Fruit fly (Drosophila melanogaster): ENCODE data around the gene Spn75F.

Spn75F gene

dm6 chr3L:19097665-19098082 is 31.8 kb downstream of the Spn75F start, which contains the start of the genes Naxd and CG14079 (continued):
- TF ChIP-seq lz (GFP tag; optimal IDR thresholded peaks at IDR 0.05) (peak; percentile 70), Eip93F (GFP tag; optimal IDR thresholded peaks at IDR 0.05) (peak; percentile 17), svp (GFP tag) (peak; percentile 75), spab (GFP tag; optimal IDR thresholded peaks at IDR 0.05) (no peak), fd85E (GFP tag; optimal IDR thresholded peaks at IDR 0.05) (no peak), CG11294 (GFP tag; IDR thresholded peaks at IDR 0.05) (peak; percentile 69; the same call in 1 of the 2 replicates), Hr38 (GFP tag; optimal IDR thresholded peaks at IDR 0.05) (no peak), CG6276 (GFP tag; optimal IDR thresholded peaks at IDR 0.05) (no peak)

dm6 chr3L:19097102-19097501 is 32.4 kb downstream of the Spn75F start:
- TF ChIP-seq pdm3 (GFP tag; optimal IDR thresholded peaks at IDR 0.05) (no peak), Smox (GFP tag; optimal IDR thresholded peaks at IDR 0.05) (no peak), CG7368 (GFP tag; optimal IDR thresholded peaks at IDR 0.05) (no peak), spab (GFP tag; optimal IDR thresholded peaks at IDR 0.05) (no peak), Sox14 (GFP tag; optimal IDR thresholded peaks at IDR 0.05) (no peak), CG15336 (GFP tag; IDR thresholded peaks at IDR 0.05) (no peak), OdsH (GFP tag; optimal IDR thresholded peaks at IDR 0.05) (no peak), Hr4 (GFP tag; optimal IDR thresholded peaks at IDR 0.05) (no peak), cyc (GFP tag; optimal IDR thresholded peaks at IDR 0.05) (no peak), CG10631 (GFP tag; optimal IDR thresholded peaks at IDR 0.05) (no peak), CG31627 (GFP tag; optimal IDR thresholded peaks at IDR 0.05) (no peak), fkh (GFP tag; optimal IDR thresholded peaks at IDR 0.05) (no peak), CG4318 (GFP tag; optimal IDR thresholded peaks at IDR 0.05) (no peak), CG6808 (GFP tag; optimal IDR thresholded peaks at IDR 0.05) (no peak), CG8632 (GFP tag; optimal IDR thresholded peaks at IDR 0.05) (no peak), CG3032 (tag; optimal IDR thresholded peaks at IDR 0.05) (no peak), CG6276 (GFP tag; optimal IDR thresholded peaks at IDR 0.05) (no peak)

DNA sequence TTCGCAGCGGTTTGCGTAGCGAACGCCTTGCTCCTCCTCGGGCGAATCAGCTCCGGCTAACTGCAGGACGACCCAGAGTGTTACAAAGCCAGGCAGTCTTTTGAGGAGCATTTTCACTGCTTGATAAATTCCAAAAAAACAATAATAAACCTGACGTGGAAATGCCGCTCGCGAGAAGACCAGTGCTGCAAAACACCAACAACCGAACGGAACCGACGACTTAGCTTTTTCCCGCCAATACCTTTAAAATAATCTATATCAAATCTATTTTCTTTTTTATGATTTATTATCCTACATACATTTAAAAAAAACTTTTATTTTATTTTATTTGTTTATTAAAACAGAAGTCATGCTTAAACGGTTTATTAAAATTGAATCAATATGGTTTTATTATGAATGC is 33.4 kb downstream of the Spn75F start, which contains the start of gene CNPYb:
Gene CNPYb (minus strand): TSS at position 186 of the 400 bp plus-strand sequence.
- TF ChIP-seq topi (GFP tag; optimal IDR thresholded peaks at IDR 0.05): no peak
- no peak for TF ChIP-seq Gug (GFP tag; IDR thresholded peaks at IDR 0.05)
- peak; percentile 29 for TF ChIP-seq esn (GFP tag; optimal IDR thresholded peaks at IDR 0.05)
- no peak for TF ChIP-seq achi (GFP tag; optimal IDR thresholded peaks at IDR 0.05)
- TF ChIP-seq CG6808 (GFP tag; optimal IDR thresholded peaks at IDR 0.05): no peak
- no peak for TF ChIP-seq Sox102F (GFP tag; optimal IDR thresholded peaks at IDR 0.05)
- no peak for TF ChIP-seq fd59A (GFP tag; optimal IDR thresholded peaks at IDR 0.05)
- TF ChIP-seq acj6 (GFP tag; optimal IDR thresholded peaks at IDR 0.05): no peak
- no peak for TF ChIP-seq CG31627 (GFP tag; optimal IDR thresholded peaks at IDR 0.05)
- TF ChIP-seq Sox14 (GFP tag; optimal IDR thresholded peaks at IDR 0.05): no peak
- no peak for TF ChIP-seq CG9139 (GFP tag; optimal IDR thresholded peaks at IDR 0.05)
- TF ChIP-seq CG11902 (GFP tag; optimal IDR thresholded peaks at IDR 0.05): no peak
- no peak for TF ChIP-seq vri (GFP tag; optimal IDR thresholded peaks at IDR 0.05)
- no peak for TF ChIP-seq Ets21C (GFP tag; optimal IDR thresholded peaks at IDR 0.05)
- TF ChIP-seq CG16779 (tag; optimal IDR thresholded peaks at IDR 0.05): no peak
- TF ChIP-seq Eip78C (GFP tag): peak; percentile 70
- no peak for TF ChIP-seq Hr39 (GFP tag; optimal IDR thresholded peaks at IDR 0.05)
- no peak for TF ChIP-seq Lpt (GFP tag; optimal IDR thresholded peaks at IDR 0.05)
- no peak for TF ChIP-seq CG4318 (GFP tag; optimal IDR thresholded peaks at IDR 0.05)
- TF ChIP-seq spab (GFP tag; optimal IDR thresholded peaks at IDR 0.05): no peak
- no peak for TF ChIP-seq OdsH (GFP tag; optimal IDR thresholded peaks at IDR 0.05)
- TF ChIP-seq CG6792 (GFP tag; optimal IDR thresholded peaks at IDR 0.05): no peak
- no peak for TF ChIP-seq Hr38 (GFP tag; optimal IDR thresholded peaks at IDR 0.05)
- TF ChIP-seq Met (GFP tag; optimal IDR thresholded peaks at IDR 0.05): peak; percentile 6
- no peak for TF ChIP-seq svp (GFP tag)
- TF ChIP-seq CG1621 (tag; optimal IDR thresholded peaks at IDR 0.05): no peak
- TF ChIP-seq fkh (GFP tag; optimal IDR thresholded peaks at IDR 0.05): no peak
- no peak for TF ChIP-seq CG7368 (GFP tag; optimal IDR thresholded peaks at IDR 0.05)
- TF ChIP-seq CG6854 (GFP tag; optimal IDR thresholded peaks at IDR 0.05): peak; percentile 19
- no peak for TF ChIP-seq fd85E (GFP tag; optimal IDR thresholded peaks at IDR 0.05)
- no peak for TF ChIP-seq dsx (GFP tag; optimal IDR thresholded peaks at IDR 0.05; ENCODE audit: poor library complexity, severe bottlenecking)
- TF ChIP-seq CG10631 (GFP tag; optimal IDR thresholded peaks at IDR 0.05): no peak
- TF ChIP-seq Eip75B (GFP tag; optimal IDR thresholded peaks at IDR 0.05): no peak
- TF ChIP-seq CG15336 (GFP tag; IDR thresholded peaks at IDR 0.05): no peak
- no peak for TF ChIP-seq net (GFP tag; optimal IDR thresholded peaks at IDR 0.05)

Data from whole organism, prepupa.